Worm (Caenorhabditis elegans) whole organism, late embryonic: ENCODE data around the gene Y71H2AM.12.

Experiments
- C38D4.7 ChIP-seq: fragments of 200-800 bp; sonication (Bioruptor generic); optimal IDR thresholded peaks from 2 replicates; lab custom pipeline; 2018; ENCODE audit warnings: mild to moderate bottlenecking, missing genetic modification characterization, moderate library complexity, missing compliant biosample characterization
- ama-1 ChIP-seq: fragments of 150-350 bp; optimal IDR thresholded peaks from 2 replicates; lab custom pipeline; 2014
- ceh-19 ChIP-seq: fragments of 200-800 bp; sonication (Bioruptor generic); optimal IDR thresholded peaks from 2 replicates; lab custom pipeline; 2018; ENCODE audit warnings: mild to moderate bottlenecking, missing genetic modification characterization, missing compliant biosample characterization
- ceh-45 ChIP-seq: fragments of 200-800 bp; sonication (Bioruptor generic); IDR thresholded peaks from 2 replicates; pipeline ENCODE4 v1.3.6; 2022; ENCODE audit warnings: missing genetic modification reagents, missing genetic modification characterization, missing compliant biosample characterization
- dmd-4 ChIP-seq: sonication (generic microtip); optimal IDR thresholded peaks from 2 replicates; lab custom pipeline; 2016; ENCODE audit warnings: borderline replicate concordance, missing genetic modification characterization, missing compliant biosample characterization
- dve-1 ChIP-seq: sonication (generic microtip); optimal IDR thresholded peaks from 2 replicates; lab custom pipeline; 2017; ENCODE audit warnings: antibody characterized with exemption, mild to moderate bottlenecking, missing genetic modification characterization, missing compliant biosample characterization
- fkh-10 ChIP-seq: fragments of 150-350 bp; optimal IDR thresholded peaks from 2 replicates; lab custom pipeline; 2014; ENCODE audit warnings: missing biosample characterization, missing genetic modification reagents, missing genetic modification characterization
- lim-6 ChIP-seq: sonication (generic microtip); optimal IDR thresholded peaks from 2 replicates; lab custom pipeline; 2016; ENCODE audit warnings: missing genetic modification characterization, missing compliant biosample characterization
- pat-9 ChIP-seq: fragments of 200-800 bp; sonication (Bioruptor generic); optimal IDR thresholded peaks from 2 replicates; lab custom pipeline; 2018; ENCODE audit warnings: mild to moderate bottlenecking, missing genetic modification characterization, moderate library complexity, missing compliant biosample characterization
- pha-4 ChIP-seq: fragments of 150-350 bp; optimal IDR thresholded peaks from 2 replicates; lab custom pipeline; 2018; ENCODE audit warnings: missing biosample characterization, missing genetic modification reagents, missing genetic modification characterization
- ref-2 ChIP-seq: sonication (generic microtip); optimal IDR thresholded peaks from 2 replicates; lab custom pipeline; 2016; ENCODE audit warnings: missing genetic modification characterization, missing compliant biosample characterization

DNA sequence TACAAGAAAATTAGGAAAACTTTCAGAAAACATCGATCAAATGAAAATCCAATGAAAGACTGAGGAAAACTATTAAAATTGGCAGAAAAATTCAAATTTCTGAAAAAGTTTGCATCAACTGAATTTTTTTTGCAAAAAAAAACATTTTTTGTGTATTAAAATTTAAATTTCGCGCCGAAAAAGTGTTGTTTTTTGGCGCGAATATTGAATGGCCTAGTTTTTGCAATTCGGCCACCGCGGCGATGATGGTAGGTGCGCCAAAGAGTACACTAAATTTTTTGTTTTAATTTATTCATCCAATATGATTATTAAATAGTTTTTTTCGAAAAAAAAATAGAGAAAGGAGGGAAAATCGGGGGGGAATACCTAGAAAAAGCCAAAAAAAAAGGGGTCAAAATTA lies 35.2 kb upstream of the Y71H2AM.12 start:
- no peak for TF ChIP-seq dve-1 (tag; lab: Kevin White, UChicago)
- TF ChIP-seq fkh-10 (GFP tag; lab: Kevin White, UChicago), result no peak
- no peak for TF ChIP-seq pat-9 (tag; lab: Kevin White, UChicago)
- no peak for TF ChIP-seq lim-6
- no peak for TF ChIP-seq pha-4 (tag; lab: Kevin White, UChicago)
- no peak for TF ChIP-seq ama-1 (lab: Kevin White, UChicago)
- no peak for TF ChIP-seq ceh-45 (GFP tag; lab: Robert Waterston, UW)
- TF ChIP-seq ceh-19, result no peak
- no peak for TF ChIP-seq dmd-4 (tag; lab: Kevin White, UChicago)
- no peak for TF ChIP-seq C38D4.7 (GFP tag; lab: Kevin White, UChicago)
- no peak for TF ChIP-seq ref-2 (tag; lab: Kevin White, UChicago)
